Worm (Caenorhabditis elegans): ENCODE measurements around the gene xol-1.

Gene xol-1

ce11 chrX:8019665-8020064 is 21.4 kb upstream of the xol-1 start (continued):
- TF ChIP-seq odd-2 (tag; optimal IDR thresholded peaks at IDR 0.05) (no peak), K09A11.1 (tag; optimal IDR thresholded peaks at IDR 0.05; ENCODE audit: insufficient read depth) (no peak), hlh-15 (tag; optimal IDR thresholded peaks at IDR 0.05) (no peak), pat-9 (tag; optimal IDR thresholded peaks at IDR 0.05) (no peak), hlh-6 (tag; optimal IDR thresholded peaks at IDR 0.05) (no peak), mec-3 (tag; optimal IDR thresholded peaks at IDR 0.05; ENCODE audit: borderline replicate concordance) (no peak), ceh-45 (GFP tag; IDR thresholded peaks at IDR 0.05) (no peak; the same call in 1 of the 2 replicates), ceh-2 (tag; optimal IDR thresholded peaks at IDR 0.05) (peak; percentile 36), ceh-31 (tag; optimal IDR thresholded peaks at IDR 0.05) (peak; percentile 65), ttx-3 (tag; optimal IDR thresholded peaks at IDR 0.05) (no peak), tbx-7 (tag; optimal IDR thresholded peaks at IDR 0.05) (no peak), tbx-2 (tag; optimal IDR thresholded peaks at IDR 0.05) (peak; percentile 66), fkh-6 (tag; optimal IDR thresholded peaks at IDR 0.05) (no peak), unc-86 (tag; optimal IDR thresholded peaks at IDR 0.05) (no peak), ceh-9 (tag; optimal IDR thresholded peaks at IDR 0.05) (no peak), ceh-22 (tag; optimal IDR thresholded peaks at IDR 0.05) (no peak), fax-1 (tag; optimal IDR thresholded peaks at IDR 0.05) (no peak), dve-1 (tag; optimal IDR thresholded peaks at IDR 0.05) (peak; percentile 21), ceh-48 (tag; optimal IDR thresholded peaks at IDR 0.05) (no peak), fkh-10 (GFP tag; optimal IDR thresholded peaks at IDR 0.05) (no peak), ceh-34 (tag; optimal IDR thresholded peaks at IDR 0.05) (peak; percentile 24), pha-4 (tag; optimal IDR thresholded peaks at IDR 0.05) (no peak), gmeb-2 (tag; optimal IDR thresholded peaks at IDR 0.05) (no peak), lin-11 (tag; optimal IDR thresholded peaks at IDR 0.05) (no peak), pag-3 (tag; optimal IDR thresholded peaks at IDR 0.05; ENCODE audit: borderline replicate concordance) (no peak), elt-2 (tag; optimal IDR thresholded peaks at IDR 0.05) (no peak), ets-4 (tag; optimal IDR thresholded peaks at IDR 0.05) (no peak), F13H6.1 (tag; optimal IDR thresholded peaks at IDR 0.05) (peak; percentile 62), ama-1 (optimal IDR thresholded peaks at IDR 0.05) (no peak), unc-3 (GFP tag; conservative IDR thresholded peaks at IDR 0.05) (no peak), unc-3 (tag; optimal IDR thresholded peaks at IDR 0.05) (no peak), hlh-30 (tag; optimal IDR thresholded peaks at IDR 0.05; ENCODE audit: insufficient read depth) (peak; percentile 90), dmd-4 (tag; optimal IDR thresholded peaks at IDR 0.05; ENCODE audit: borderline replicate concordance) (no peak), ref-2 (tag; optimal IDR thresholded peaks at IDR 0.05) (no peak), hlh-13 (GFP tag; optimal IDR thresholded peaks at IDR 0.05) (no peak), K02D7.2 (tag; optimal IDR thresholded peaks at IDR 0.05) (no peak), pha-2 (tag; optimal IDR thresholded peaks at IDR 0.05) (no peak), C08G9.2 (tag; optimal IDR thresholded peaks at IDR 0.05) (no peak), ceh-24 (tag; optimal IDR thresholded peaks at IDR 0.05) (no peak), ahr-1 (tag; optimal IDR thresholded peaks at IDR 0.05) (no peak), zip-5 (tag; optimal IDR thresholded peaks at IDR 0.05) (no peak), ceh-14 (tag; optimal IDR thresholded peaks at IDR 0.05) (peak; percentile 25), che-1 (tag; optimal IDR thresholded peaks at IDR 0.05) (no peak), syd-9 (tag; optimal IDR thresholded peaks at IDR 0.05) (no peak), ceh-19 (GFP tag; optimal IDR thresholded peaks at IDR 0.05) (peak; percentile 34), ceh-30 (tag; optimal IDR thresholded peaks at IDR 0.05) (no peak), lim-6 (tag; optimal IDR thresholded peaks at IDR 0.05) (no peak), ceh-18 (tag; optimal IDR thresholded peaks at IDR 0.05) (peak; percentile 82), hlh-8 (tag; optimal IDR thresholded peaks at IDR 0.05) (no peak), Y22D7AL.16 (tag; optimal IDR thresholded peaks at IDR 0.05) (no peak), T23F11.4 (GFP tag; optimal IDR thresholded peaks at IDR 0.05) (peak; percentile 49)
